Fruit fly (Drosophila melanogaster) whole organism, embryonic: ENCODE measurements around the gene Dif.
A peak's percentile ranks its signal among the peaks of the same experiment; 100 is the strongest.

ENCODE experiments used
- CG4730 ChIP-seq: fragments of 200-800 bp; sonication (Bioruptor generic); IDR thresholded peaks from 2 replicates; pipeline ENCODE4 v1.3.6; 2022; ENCODE audit warnings: missing biosample characterization, missing genetic modification characterization
- Elba2 ChIP-seq: fragments of 200-800 bp; sonication (Bioruptor generic); optimal IDR thresholded peaks from 3 replicates; lab custom pipeline; 2016; ENCODE audit warnings: missing biosample characterization, missing genetic modification characterization
- Ets65A ChIP-seq: fragments of 200-800 bp; sonication (Bioruptor generic); peaks from one replicate; lab custom pipeline; 2016; ENCODE audit warnings: missing biosample characterization, missing genetic modification characterization
- Gug ChIP-seq: fragments of 200-800 bp; sonication (Bioruptor generic); IDR thresholded peaks from 4 replicates; pipeline ENCODE4 v1.3.6; 2022; ENCODE audit warnings: missing biosample characterization, missing genetic modification characterization
- Hr39 ChIP-seq: fragments of >200 bp; optimal IDR thresholded peaks from 2 replicates; lab custom pipeline; 2017
- Ptx1 ChIP-seq: fragments of 200-800 bp; sonication (Bioruptor generic); IDR thresholded peaks from 2 replicates; pipeline ENCODE4 v1.3.6; 2022; ENCODE audit warnings: missing biosample characterization, missing genetic modification characterization
- bigmax ChIP-seq: fragments of 200-800 bp; sonication (Bioruptor generic); optimal IDR thresholded peaks from 2 replicates; lab custom pipeline; 2018; ENCODE audit warnings: missing biosample characterization, mild to moderate bottlenecking, missing genetic modification characterization
- crc ChIP-seq: fragments of 200-800 bp; sonication (Bioruptor generic); optimal IDR thresholded peaks from 2 replicates; lab custom pipeline; 2016; ENCODE audit warnings: missing biosample characterization, missing genetic modification characterization
- gcm2 ChIP-seq: fragments of 200-800 bp; sonication (Bioruptor generic); optimal IDR thresholded peaks from 2 replicates; lab custom pipeline; 2016; ENCODE audit warnings: missing biosample characterization, missing genetic modification characterization
- gt ChIP-seq: fragments of 200-800 bp; sonication (Bioruptor generic); IDR thresholded peaks from 2 replicates; pipeline ENCODE4 v1.3.6; 2022; ENCODE audit warnings: missing biosample characterization, missing genetic modification characterization
- sd ChIP-seq: fragments of 200-800 bp; sonication (Bioruptor generic); optimal IDR thresholded peaks from 3 replicates; lab custom pipeline; 2018; ENCODE audit warnings: missing biosample characterization, mild to moderate bottlenecking, missing genetic modification characterization, moderate library complexity
- sug ChIP-seq: fragments of 200-800 bp; optimal IDR thresholded peaks from 2 replicates; lab custom pipeline; 2019; ENCODE audit warnings: missing biosample characterization, mild to moderate bottlenecking, missing genetic modification characterization, moderate library complexity

DNA sequence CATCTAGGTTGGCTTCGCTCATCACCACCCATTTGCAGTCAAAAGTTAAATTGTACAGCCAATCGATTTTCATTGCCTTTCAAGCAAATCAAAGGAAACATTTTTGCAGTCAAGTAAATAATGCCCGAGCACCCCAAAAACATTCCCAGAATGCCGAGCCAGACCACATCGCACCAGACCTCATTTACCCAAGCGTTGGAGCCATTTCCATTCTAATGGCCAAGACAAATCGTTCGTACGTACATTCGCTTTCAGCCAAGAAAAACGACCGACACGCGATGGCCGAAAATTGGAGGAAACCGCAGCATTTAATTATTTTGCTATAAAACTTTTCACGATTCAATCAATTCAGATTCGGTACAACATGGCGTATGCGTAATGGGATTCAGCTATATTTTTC is 8.0 kb downstream of the Dif start:
- no peak for TF ChIP-seq CG4730
- TF ChIP-seq Ptx1: no peak
- TF ChIP-seq Elba2 (GFP tag; lab: Kevin White, UChicago): no peak
- no peak for TF ChIP-seq crc (GFP tag; lab: Kevin White, UChicago)
- TF ChIP-seq Gug (GFP tag; lab: Robert Waterston, UW): no peak
- TF ChIP-seq bigmax (GFP tag; lab: Kevin White, UChicago): no peak
- TF ChIP-seq sug (tag; lab: Kevin White, UChicago): no peak
- no peak for TF ChIP-seq gcm2 (GFP tag; lab: Kevin White, UChicago)
- no peak for TF ChIP-seq Ets65A (GFP tag; lab: Kevin White, UChicago)
- TF ChIP-seq gt (GFP tag; lab: Robert Waterston, UW): no peak
- TF ChIP-seq sd: peak; percentile 76
- TF ChIP-seq Hr39: no peak
